Worm (Caenorhabditis elegans): ENCODE data around the gene C10A4.9.

DNA sequence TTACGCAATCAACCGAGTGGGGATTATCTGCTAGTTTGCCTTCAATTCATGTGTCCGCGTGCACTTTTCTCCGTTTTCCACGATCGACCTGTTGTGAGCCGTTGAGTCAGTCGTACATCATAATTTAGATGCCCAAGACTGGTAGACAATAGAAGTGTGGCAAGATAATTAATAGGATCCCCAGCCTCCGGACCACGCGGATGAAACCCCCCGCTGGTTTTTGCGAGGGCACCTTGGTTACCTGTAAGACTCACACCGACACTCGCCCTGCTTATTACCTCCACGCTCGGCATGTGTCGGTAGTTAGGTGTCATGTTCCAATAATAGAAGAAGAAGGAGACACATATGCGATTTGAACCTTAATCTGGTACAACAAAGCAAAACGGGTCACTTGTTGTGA is 35.3 kb downstream of the C10A4.9 start:
- TF ChIP-seq him-1 (tag; optimal IDR thresholded peaks at IDR 0.05) (no peak), W03F9.2 (tag; optimal IDR thresholded peaks at IDR 0.05) (no peak), dao-5 (tag; optimal IDR thresholded peaks at IDR 0.05) (no peak)
